Fruit fly (Drosophila melanogaster): ENCODE data around the gene NimB5.

Gene NimB5

DNA sequence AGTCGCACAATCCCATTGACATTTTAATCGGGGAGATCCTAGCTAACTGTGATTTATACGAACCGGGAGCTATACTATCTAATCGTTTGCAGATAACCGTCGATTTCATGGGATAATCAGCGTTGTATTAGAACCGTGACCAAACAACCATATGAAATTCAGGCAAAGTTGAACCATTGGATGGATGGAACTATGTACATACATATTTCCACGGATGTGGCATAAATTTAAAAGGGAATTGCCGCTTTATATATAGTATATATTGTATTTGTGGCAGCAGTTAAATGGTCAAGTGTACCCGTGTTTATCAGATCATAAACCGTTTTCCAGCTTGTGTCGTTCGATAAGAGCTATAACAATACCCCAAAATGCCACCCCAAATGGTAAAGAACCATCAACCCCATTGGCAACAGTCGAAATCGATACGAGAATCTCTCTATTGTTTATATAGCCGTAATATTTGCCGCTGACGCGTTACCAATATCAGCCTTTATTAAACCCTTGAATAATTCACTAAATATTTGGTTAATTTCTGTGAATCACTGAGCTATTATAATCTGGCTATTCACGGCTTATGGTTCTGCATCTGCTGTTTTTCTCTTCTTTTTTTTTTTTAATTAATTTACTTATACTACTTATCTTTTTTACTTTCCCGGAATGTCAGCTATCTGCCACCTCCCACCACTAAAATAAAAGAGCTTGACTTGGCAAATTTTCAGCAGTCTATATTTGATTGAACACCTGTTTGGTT lies 42.5 kb downstream of the NimB5 start, which contains the start of gene bgm:
TSS of gene bgm (plus strand) at position 701 of the 751 bp plus-strand sequence.
- no peak for TF ChIP-seq Sin3A (optimal IDR thresholded peaks at IDR 0.05)
- TF ChIP-seq insv (optimal IDR thresholded peaks at IDR 0.05) = no peak
- TF ChIP-seq psq (optimal IDR thresholded peaks at IDR 0.05) = no peak
- TF ChIP-seq h (optimal IDR thresholded peaks at IDR 0.05) = no peak
- TF ChIP-seq Myc (optimal IDR thresholded peaks at IDR 0.05) = no peak
- TF ChIP-seq ttk (optimal IDR thresholded peaks at IDR 0.05) = no peak

DNA sequence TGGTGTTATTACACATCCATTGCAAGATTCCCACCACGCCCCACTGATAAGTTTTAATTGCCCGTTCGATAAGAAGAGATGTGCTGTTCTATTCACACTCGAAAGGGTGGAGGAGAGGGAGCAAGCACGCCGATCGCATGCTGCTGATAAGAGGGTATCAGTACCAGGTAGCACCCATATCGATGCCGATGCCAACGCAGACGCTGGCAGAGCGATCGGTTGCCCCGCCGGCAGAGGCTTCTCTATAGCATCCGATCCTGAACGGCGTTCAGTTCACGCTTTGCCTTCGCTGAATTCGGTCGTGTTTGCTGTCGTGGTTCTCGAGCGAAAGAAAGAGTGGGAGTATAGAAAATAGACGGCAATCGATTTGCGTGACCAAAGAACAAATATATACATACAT lies 43.5 kb downstream of the NimB5 start:
- no peak for TF ChIP-seq h (optimal IDR thresholded peaks at IDR 0.05)
- TF ChIP-seq insv (optimal IDR thresholded peaks at IDR 0.05) = no peak
- TF ChIP-seq Myc (optimal IDR thresholded peaks at IDR 0.05) = no peak
- no peak for TF ChIP-seq ttk (optimal IDR thresholded peaks at IDR 0.05)
- no peak for TF ChIP-seq Sin3A (optimal IDR thresholded peaks at IDR 0.05)
- no peak for TF ChIP-seq psq (optimal IDR thresholded peaks at IDR 0.05)

DNA sequence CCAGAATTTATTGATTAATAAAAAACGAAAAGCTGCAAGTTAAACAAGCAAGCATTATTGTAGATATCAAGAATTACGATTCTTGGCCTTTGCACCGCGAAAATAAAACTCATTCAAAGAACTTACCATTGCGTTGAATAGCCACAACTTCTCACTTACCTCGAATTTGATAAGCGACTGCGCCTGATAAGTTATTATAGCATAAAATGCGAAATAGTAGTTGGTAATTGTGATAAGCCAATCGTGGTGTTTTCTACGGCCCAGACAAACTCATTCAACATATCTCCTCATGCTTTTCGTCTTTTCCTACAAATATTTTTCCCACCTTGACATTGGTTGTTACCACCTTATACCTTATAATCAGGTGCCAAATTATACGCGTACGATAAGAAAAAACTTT lies 45.1 kb downstream of the NimB5 start:
- TF ChIP-seq Myc (optimal IDR thresholded peaks at IDR 0.05) = no peak
- no peak for TF ChIP-seq insv (optimal IDR thresholded peaks at IDR 0.05)
- no peak for TF ChIP-seq h (optimal IDR thresholded peaks at IDR 0.05)
- no peak for TF ChIP-seq ttk (optimal IDR thresholded peaks at IDR 0.05)
- no peak for TF ChIP-seq Sin3A (optimal IDR thresholded peaks at IDR 0.05)
- no peak for TF ChIP-seq psq (optimal IDR thresholded peaks at IDR 0.05)

DNA sequence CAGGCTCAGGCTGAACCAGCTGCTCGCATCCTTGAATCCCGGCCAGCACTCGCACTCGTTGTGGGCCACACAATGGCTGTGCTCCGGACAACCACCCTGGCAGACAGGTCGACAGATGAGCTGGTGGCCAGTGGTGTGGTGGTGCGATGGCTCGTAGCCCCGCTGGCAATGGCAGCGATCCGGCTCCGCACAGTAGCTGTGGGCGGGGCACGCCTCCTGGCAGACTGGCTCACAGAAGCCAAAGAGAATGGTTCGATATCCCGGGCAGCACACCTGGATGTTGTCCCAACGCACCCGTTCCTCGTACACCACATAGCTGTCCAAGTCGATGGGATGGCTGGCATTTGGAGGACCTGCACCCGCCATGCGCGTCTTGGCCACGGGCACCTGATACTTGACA lies 49.7 kb downstream of the NimB5 start:
- TF ChIP-seq insv (optimal IDR thresholded peaks at IDR 0.05) (no peak), psq (optimal IDR thresholded peaks at IDR 0.05) (no peak), h (optimal IDR thresholded peaks at IDR 0.05) (no peak), Sin3A (optimal IDR thresholded peaks at IDR 0.05) (no peak), Myc (optimal IDR thresholded peaks at IDR 0.05) (no peak), ttk (optimal IDR thresholded peaks at IDR 0.05) (no peak)

DNA sequence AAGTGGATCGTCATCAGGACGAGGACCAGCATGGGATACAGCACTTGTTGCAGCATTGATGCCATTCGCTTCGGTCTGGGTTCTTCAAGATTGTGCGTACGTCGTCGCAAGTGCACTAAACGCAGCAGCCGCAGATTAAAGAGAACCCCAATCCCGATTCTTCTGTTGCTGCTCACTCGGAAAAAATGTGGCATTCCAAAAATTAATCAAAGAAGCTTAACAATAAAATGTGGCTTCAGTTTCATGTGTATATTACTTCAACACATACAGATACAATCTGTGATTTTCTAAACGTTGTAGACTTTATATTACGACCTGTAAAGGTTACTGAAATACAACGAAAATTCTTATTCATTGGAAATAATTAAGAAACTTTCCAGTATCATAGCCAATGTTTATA lies 50.1 kb downstream of the NimB5 start, which contains the start of gene NimC3:
TSS of gene NimC3 (minus strand) at position 101 of the 400 bp plus-strand sequence.
- TF ChIP-seq psq (optimal IDR thresholded peaks at IDR 0.05) (no peak), insv (optimal IDR thresholded peaks at IDR 0.05) (no peak), ttk (optimal IDR thresholded peaks at IDR 0.05) (no peak), Myc (optimal IDR thresholded peaks at IDR 0.05) (no peak), Sin3A (optimal IDR thresholded peaks at IDR 0.05) (no peak), h (optimal IDR thresholded peaks at IDR 0.05) (no peak)

DNA sequence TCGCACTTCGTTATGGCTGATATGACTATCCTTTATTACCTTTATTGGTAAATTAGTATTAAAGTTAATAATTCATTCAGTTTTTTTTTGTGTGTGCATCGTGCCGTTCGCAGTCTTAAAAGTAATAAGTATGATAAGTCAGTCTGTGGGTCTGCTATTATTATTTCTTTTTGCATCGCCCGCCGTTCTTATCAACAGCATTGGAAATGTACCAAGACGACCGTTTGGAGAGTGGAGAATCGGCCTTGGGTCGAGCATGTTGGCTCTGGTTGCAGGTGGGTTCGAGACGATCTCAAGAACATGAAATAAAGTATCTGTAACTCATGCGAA lies 50.5 kb downstream of the NimB5 start:
- TF ChIP-seq h (optimal IDR thresholded peaks at IDR 0.05) = no peak
- no peak for TF ChIP-seq psq (optimal IDR thresholded peaks at IDR 0.05)
- TF ChIP-seq Myc (optimal IDR thresholded peaks at IDR 0.05) = no peak
- TF ChIP-seq insv (optimal IDR thresholded peaks at IDR 0.05) = no peak
- no peak for TF ChIP-seq Sin3A (optimal IDR thresholded peaks at IDR 0.05)
- no peak for TF ChIP-seq ttk (optimal IDR thresholded peaks at IDR 0.05)

DNA sequence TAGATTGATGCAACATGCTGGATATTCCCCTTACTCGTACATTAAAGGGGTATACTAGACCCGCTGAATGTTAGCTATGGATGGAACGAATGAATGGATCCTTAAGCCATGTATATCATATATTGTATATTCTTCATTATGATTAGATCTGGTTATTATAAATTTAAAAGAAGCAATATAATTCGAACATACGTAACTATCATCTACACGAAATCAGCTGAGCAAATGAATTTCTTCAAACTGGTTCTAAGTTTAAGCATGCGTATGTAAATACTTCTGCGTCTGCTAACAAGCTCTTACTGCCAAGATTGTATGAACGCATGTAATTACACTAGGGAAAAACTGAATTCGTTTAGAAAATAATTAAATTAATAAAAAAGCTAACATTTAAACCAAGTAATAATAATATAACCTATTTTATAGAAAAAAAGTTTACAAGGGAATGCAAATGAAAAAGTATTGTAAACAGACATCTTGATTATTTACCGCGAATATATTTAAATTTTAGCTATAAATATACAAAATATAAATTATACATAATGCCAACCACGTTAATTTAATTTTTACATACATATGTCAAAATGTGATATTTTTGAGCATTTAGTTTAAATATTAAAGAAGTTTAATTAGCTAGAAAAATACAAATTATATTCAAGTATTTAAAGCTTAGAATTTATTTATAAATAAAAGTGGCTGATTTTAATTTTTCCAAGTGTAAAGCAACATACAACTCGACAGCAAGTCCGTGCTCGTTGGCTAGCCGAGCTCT lies 51.1 kb downstream of the NimB5 start:
- TF ChIP-seq insv (optimal IDR thresholded peaks at IDR 0.05) (no peak), Myc (optimal IDR thresholded peaks at IDR 0.05) (no peak), h (optimal IDR thresholded peaks at IDR 0.05) (no peak)

DNA sequence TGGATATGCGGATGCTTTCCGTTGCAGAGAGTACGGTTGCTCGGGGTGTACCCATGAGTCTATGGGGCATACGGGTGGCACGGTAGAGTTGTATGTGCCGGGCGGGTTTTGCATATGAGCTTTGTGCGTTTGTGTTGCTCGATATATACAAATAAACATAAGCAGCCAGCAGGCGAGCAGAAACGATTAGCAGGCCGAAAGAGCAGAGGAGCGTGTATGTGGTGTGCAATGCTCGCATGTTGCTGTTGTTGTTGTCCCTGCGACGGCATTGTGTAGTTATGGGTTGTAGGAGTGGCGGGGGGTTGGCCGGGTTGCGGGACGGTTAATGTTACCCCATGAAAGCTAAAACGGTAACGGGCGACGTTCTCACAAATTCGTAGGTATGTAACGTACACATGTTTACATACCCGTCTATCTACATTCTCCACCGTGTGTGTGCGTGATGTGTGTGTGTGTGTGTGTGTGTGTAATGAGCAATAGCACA lies 51.7 kb downstream of the NimB5 start:
- TF ChIP-seq h (optimal IDR thresholded peaks at IDR 0.05) = no peak
- no peak for TF ChIP-seq Sin3A (optimal IDR thresholded peaks at IDR 0.05)
- TF ChIP-seq insv (optimal IDR thresholded peaks at IDR 0.05) = no peak

Measured in Kc167 (cell line).